Fruit fly (Drosophila melanogaster) Kc167 (cell line): Measurements from ENCODE around the gene CG15282.

Experiments used
- Myc ChIP-seq: fragments of >200 bp; optimal IDR thresholded peaks from 2 replicates; lab custom pipeline; 2017; ENCODE audit warnings: missing external identifiers
- Sin3A ChIP-seq: fragments of >200 bp; optimal IDR thresholded peaks from 2 replicates; lab custom pipeline; 2018; ENCODE audit warnings: missing external identifiers

DNA sequence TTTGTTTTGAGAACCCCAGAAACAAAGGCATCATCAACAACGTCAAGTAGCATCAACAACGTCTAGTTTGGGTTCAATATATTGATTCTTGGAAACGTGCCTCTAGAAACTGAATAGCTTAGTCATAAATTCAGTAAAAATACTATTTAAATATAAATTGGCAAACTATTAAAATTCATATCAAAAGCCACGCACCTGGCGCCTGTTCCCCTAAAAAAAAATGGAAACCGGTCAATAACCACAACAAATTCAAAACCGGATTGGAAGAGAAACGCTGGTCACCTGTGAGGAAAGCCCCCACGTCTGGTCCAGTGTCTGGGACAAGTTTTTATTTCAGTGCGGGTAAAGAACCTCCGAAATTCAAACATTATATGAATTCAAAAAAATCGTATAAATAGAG is at the start of gene CG15282:
- no peak for TF ChIP-seq Myc (lab: Kevin White, UChicago)
- TF ChIP-seq Sin3A, result no peak
